Worm (Caenorhabditis elegans) whole organism, L3 larva: ENCODE data around the gene T12G3.4.

Source experiments
- R02D3.7 ChIP-seq: fragments of 150-350 bp; optimal IDR thresholded peaks from 2 replicates; lab custom pipeline; 2014; ENCODE audit warnings: missing biosample characterization, missing genetic modification characterization
- ceh-16 ChIP-seq: sonication (generic microtip); optimal IDR thresholded peaks from 2 replicates; lab custom pipeline; 2017; ENCODE audit warnings: missing biosample characterization, missing genetic modification characterization
- ceh-28 ChIP-seq: fragments of 150-350 bp; optimal IDR thresholded peaks from 2 replicates; lab custom pipeline; 2014; ENCODE audit warnings: missing biosample characterization, missing genetic modification reagents, missing genetic modification characterization
- ceh-82 ChIP-seq: fragments of 150-350 bp; optimal IDR thresholded peaks from 2 replicates; lab custom pipeline; 2014; ENCODE audit warnings: missing biosample characterization, missing genetic modification characterization
- ceh-9 ChIP-seq: sonication (generic microtip); optimal IDR thresholded peaks from 2 replicates; lab custom pipeline; 2018; ENCODE audit warnings: missing biosample characterization, missing genetic modification characterization
- daf-12 ChIP-seq: fragments of 150-350 bp; optimal IDR thresholded peaks from 2 replicates; lab custom pipeline; 2014; ENCODE audit warnings: missing biosample characterization, missing genetic modification reagents, missing genetic modification characterization
- egl-27 ChIP-seq: sonication (generic microtip); optimal IDR thresholded peaks from 4 replicates; lab custom pipeline; 2017; ENCODE audit warnings: missing biosample characterization, missing genetic modification reagents, missing genetic modification characterization
- egl-5 ChIP-seq: fragments of 150-350 bp; optimal IDR thresholded peaks from 2 replicates; lab custom pipeline; 2017; ENCODE audit warnings: missing biosample characterization, missing genetic modification reagents, missing genetic modification characterization, inconsistent platforms
- elt-2 ChIP-seq: sonication (generic microtip); optimal IDR thresholded peaks from 2 replicates; lab custom pipeline; 2016; ENCODE audit warnings: missing genetic modification reagents, mild to moderate bottlenecking, missing genetic modification characterization, missing compliant biosample characterization
- elt-3 ChIP-seq, 3 experiments: fragments of 150-350 bp in 1 of 3; sonication (generic microtip) in 2 of 3; optimal IDR thresholded peaks; 2 replicates in 2 of 3; 4 replicates in 1 of 3; lab custom pipeline; 2014 to 2017; ENCODE audit warnings: missing biosample characterization in 3 of 3, missing genetic modification characterization in 3 of 3
- fkh-10 ChIP-seq: sonication (generic microtip); optimal IDR thresholded peaks from 2 replicates; lab custom pipeline; 2017; ENCODE audit warnings: missing biosample characterization, missing genetic modification reagents, missing genetic modification characterization
- fos-1 ChIP-seq: fragments of 150-350 bp; optimal IDR thresholded peaks from 2 replicates; lab custom pipeline; 2014; ENCODE audit warnings: missing biosample characterization, missing genetic modification characterization
- hmg-11 ChIP-seq: sonication (generic microtip); optimal IDR thresholded peaks from 2 replicates; lab custom pipeline; 2016; ENCODE audit warnings: missing genetic modification characterization, missing compliant biosample characterization
- jun-1 ChIP-seq: fragments of 150-350 bp; optimal IDR thresholded peaks from 2 replicates; lab custom pipeline; 2014; ENCODE audit warnings: missing biosample characterization, missing genetic modification reagents, missing genetic modification characterization
- lin-15B ChIP-seq: fragments of 150-350 bp; optimal IDR thresholded peaks from 2 replicates; lab custom pipeline; 2014; ENCODE audit warnings: missing biosample characterization, missing genetic modification characterization
- lin-39 ChIP-seq: fragments of 150-350 bp; optimal IDR thresholded peaks from 2 replicates; lab custom pipeline; 2018; ENCODE audit warnings: missing biosample characterization, missing genetic modification reagents, missing genetic modification characterization
- mdl-1 ChIP-seq: fragments of 150-350 bp; optimal IDR thresholded peaks from 2 replicates; lab custom pipeline; 2014; ENCODE audit warnings: missing biosample characterization, missing genetic modification characterization
- nfya-1 ChIP-seq: sonication (generic microtip); optimal IDR thresholded peaks from 2 replicates; lab custom pipeline; 2017; ENCODE audit warnings: missing genetic modification characterization, mild to moderate bottlenecking, missing compliant biosample characterization, antibody characterized with exemption, moderate library complexity; ENCODE audit not compliant: insufficient read depth
- nhr-11 ChIP-seq: fragments of 150-350 bp; optimal IDR thresholded peaks from 2 replicates; lab custom pipeline; 2014; ENCODE audit warnings: missing biosample characterization, missing genetic modification characterization
- nhr-12 ChIP-seq: fragments of 150-350 bp; optimal IDR thresholded peaks from 2 replicates; lab custom pipeline; 2014; ENCODE audit warnings: missing biosample characterization, missing genetic modification characterization
- nhr-23 ChIP-seq: fragments of 150-350 bp; optimal IDR thresholded peaks from 2 replicates; lab custom pipeline; 2014; ENCODE audit warnings: missing biosample characterization, missing genetic modification reagents, missing genetic modification characterization
- nhr-25 ChIP-seq: sonication (generic microtip); optimal IDR thresholded peaks from 2 replicates; lab custom pipeline; 2017; ENCODE audit warnings: missing biosample characterization, missing genetic modification characterization
- nhr-28 ChIP-seq: fragments of 150-350 bp; optimal IDR thresholded peaks from 2 replicates; lab custom pipeline; 2014; ENCODE audit warnings: missing biosample characterization, missing genetic modification characterization
- nhr-77 ChIP-seq: fragments of 150-350 bp; optimal IDR thresholded peaks from 2 replicates; lab custom pipeline; 2014; ENCODE audit warnings: missing biosample characterization, missing genetic modification characterization
- pha-4 ChIP-seq: fragments of 150-350 bp; optimal IDR thresholded peaks from 2 replicates; lab custom pipeline; 2014; ENCODE audit warnings: missing biosample characterization, missing genetic modification reagents, missing genetic modification characterization
- pqm-1 ChIP-seq: fragments of 150-350 bp; optimal IDR thresholded peaks from 2 replicates; lab custom pipeline; 2017; ENCODE audit warnings: missing biosample characterization, missing genetic modification characterization, inconsistent platforms
- sea-2 ChIP-seq: fragments of 150-350 bp; sonication (generic microtip); optimal IDR thresholded peaks from 4 replicates; lab custom pipeline; 2014; ENCODE audit warnings: missing biosample characterization, missing genetic modification reagents, missing genetic modification characterization
- skn-1 ChIP-seq: fragments of 150-350 bp; optimal IDR thresholded peaks from 2 replicates; lab custom pipeline; 2014; ENCODE audit warnings: missing biosample characterization, missing genetic modification characterization
- snpc-4 ChIP-seq: fragments of 150-350 bp; optimal IDR thresholded peaks from 2 replicates; lab custom pipeline; 2014; ENCODE audit warnings: missing biosample characterization, missing genetic modification characterization
- tbx-2 ChIP-seq: sonication (generic microtip); optimal IDR thresholded peaks from 2 replicates; lab custom pipeline; 2016; ENCODE audit warnings: mild to moderate bottlenecking, missing genetic modification characterization, missing compliant biosample characterization
- unc-39 ChIP-seq: sonication (generic microtip); optimal IDR thresholded peaks from 4 replicates; lab custom pipeline; 2017; ENCODE audit warnings: missing biosample characterization, missing genetic modification characterization
- unc-62 ChIP-seq: fragments of 150-350 bp; sonication (generic microtip); optimal IDR thresholded peaks from 4 replicates; lab custom pipeline; 2014; ENCODE audit warnings: missing biosample characterization, missing genetic modification reagents, missing genetic modification characterization
- zag-1 ChIP-seq: fragments of 150-350 bp; optimal IDR thresholded peaks from 2 replicates; lab custom pipeline; 2014; ENCODE audit warnings: missing biosample characterization, missing genetic modification characterization
- ztf-4 ChIP-seq: fragments of 150-350 bp; optimal IDR thresholded peaks from 2 replicates; lab custom pipeline; 2014; ENCODE audit warnings: missing biosample characterization, missing genetic modification characterization

T12G3.4 gene

DNA sequence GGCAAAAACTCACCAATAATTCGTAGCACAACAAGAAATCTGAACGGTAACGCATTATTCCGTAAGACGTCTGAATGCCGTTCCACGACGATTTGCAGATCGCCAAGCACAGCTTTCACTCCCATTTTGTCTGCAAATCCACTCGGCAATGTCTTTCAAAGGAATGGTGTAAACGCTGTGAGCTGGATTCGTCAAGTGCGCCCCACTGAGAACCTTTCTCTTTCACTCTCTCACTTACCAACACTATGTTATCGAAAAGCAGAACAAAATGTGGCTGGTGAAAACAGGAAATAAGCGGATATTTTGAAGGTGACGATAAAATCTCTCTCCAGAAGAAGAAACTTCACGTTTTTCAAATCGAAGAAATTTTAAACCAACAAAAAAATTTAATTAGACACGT is 40.8 kb downstream of the T12G3.4 start:
- TF ChIP-seq elt-2 (tag; lab: Kevin White, UChicago) (no peak), egl-5 (tag; lab: Kevin White, UChicago) (peak; percentile 26), snpc-4 (peak; percentile 24), ceh-9 (no peak), nfya-1 (tag; lab: Kevin White, UChicago) (peak; percentile 61), nhr-23 (tag; lab: Kevin White, UChicago) (no peak), egl-27 (tag; lab: Kevin White, UChicago) (no peak), pha-4 (tag; lab: Kevin White, UChicago) (peak; percentile 69), nhr-25 (tag; lab: Kevin White, UChicago) (peak; percentile 65), sea-2 (GFP tag; lab: Kevin White, UChicago) (no peak), zag-1 (tag; lab: Kevin White, UChicago) (no peak), ceh-16 (tag; lab: Kevin White, UChicago) (no peak), mdl-1 (tag; lab: Kevin White, UChicago) (no peak), lin-15B (tag; lab: Kevin White, UChicago) (peak; percentile 81), nhr-77 (tag; lab: Kevin White, UChicago) (no peak), lin-39 (peak; percentile 35), fkh-10 (GFP tag; lab: Kevin White, UChicago) (no peak), skn-1 (tag; lab: Kevin White, UChicago) (peak; percentile 31), pqm-1 (tag; lab: Kevin White, UChicago) (no peak), nhr-28 (no peak), ceh-28 (tag; lab: Kevin White, UChicago) (no peak)

DNA sequence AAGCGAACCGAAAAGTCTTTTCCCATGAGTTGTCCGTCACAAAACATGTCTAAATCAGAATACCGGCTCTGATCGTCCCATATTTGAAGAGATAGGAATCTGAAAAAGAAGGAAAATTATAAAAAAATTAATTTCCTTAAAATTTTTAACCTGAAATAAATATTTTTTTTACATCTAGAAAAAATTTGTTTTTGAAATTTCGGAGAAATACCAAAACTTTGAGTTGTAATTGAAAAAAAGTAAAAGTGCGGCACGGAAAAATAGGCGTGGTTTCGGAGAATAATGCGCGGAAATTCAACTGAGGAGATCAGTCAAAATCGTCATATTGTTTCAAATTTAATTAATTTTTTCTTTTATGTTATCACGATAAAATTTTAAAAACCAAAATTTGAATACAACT is 41.5 kb downstream of the T12G3.4 start, which contains the start of gene F11A10.6:
F11A10.6 (minus strand) TSS at position 101 of the 400 bp plus-strand sequence.
- no peak for TF ChIP-seq ztf-4
- no peak for TF ChIP-seq elt-3 (tag; optimal IDR thresholded peaks at IDR 0.05; lab: Kevin White, UChicago)
- no peak for TF ChIP-seq fos-1 (tag; lab: Kevin White, UChicago)
- no peak for TF ChIP-seq elt-2 (tag; lab: Kevin White, UChicago)
- TF ChIP-seq lin-39, result no peak
- TF ChIP-seq nhr-12 (tag; lab: Kevin White, UChicago), result no peak
- no peak for TF ChIP-seq jun-1 (tag; lab: Kevin White, UChicago)
- TF ChIP-seq, all 47 proteins: peak for 0

DNA sequence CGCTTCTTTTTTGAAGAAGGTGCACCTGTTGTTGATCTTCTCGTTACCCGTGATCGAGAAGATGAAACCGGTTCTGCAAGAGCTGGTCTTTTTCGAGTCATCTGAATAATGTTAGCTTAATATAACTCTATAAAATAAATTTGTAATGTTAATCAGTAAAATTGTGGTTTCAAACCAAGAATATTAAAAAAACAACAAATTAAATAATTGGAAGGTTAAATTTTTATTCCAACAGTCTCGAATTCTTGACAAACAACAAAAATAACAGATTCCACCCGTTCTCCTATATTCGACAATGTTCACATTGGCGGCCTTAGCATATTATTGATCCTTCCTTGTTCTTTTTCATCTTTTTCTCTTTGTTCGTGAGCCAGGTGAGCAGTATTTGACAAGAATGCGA is 44.1 kb downstream of the T12G3.4 start, which contains the start of gene mig-32:
mig-32 (minus strand) TSS at position 101 of the 400 bp plus-strand sequence.
- TF ChIP-seq ztf-4, result no peak
- TF ChIP-seq mdl-1 (tag; lab: Kevin White, UChicago), result no peak
- TF ChIP-seq, all 47 proteins: peak for 0

DNA sequence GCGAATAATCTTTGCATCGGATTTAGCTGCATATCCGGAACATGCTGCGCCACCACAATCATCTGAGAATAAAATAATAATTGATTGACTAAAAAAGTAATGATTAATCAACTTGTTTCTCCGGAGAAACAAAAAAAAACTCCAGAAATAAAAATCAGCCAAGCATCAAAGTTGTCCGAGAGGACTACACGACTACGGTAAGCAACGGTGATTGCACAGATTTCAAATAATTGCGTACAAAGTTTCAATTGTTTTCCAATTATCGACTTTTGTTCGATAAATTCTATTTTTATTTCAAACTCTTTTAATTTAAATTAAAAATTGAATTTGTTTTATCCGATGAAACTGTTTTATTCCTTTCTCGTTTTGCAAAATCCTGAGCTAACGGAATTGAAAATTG is 45.3 kb downstream of the T12G3.4 start, which contains the start of gene cpsf-4:
cpsf-4 (minus strand) TSS at position 62 of the 400 bp plus-strand sequence.
- TF ChIP-seq hmg-11 (no peak), nhr-11 (tag; lab: Kevin White, UChicago) (no peak), ceh-9 (no peak), unc-39 (tag; lab: Kevin White, UChicago) (no peak), snpc-4 (no peak), lin-15B (tag; lab: Kevin White, UChicago) (no peak), skn-1 (tag; lab: Kevin White, UChicago) (no peak), ceh-82 (tag; lab: Kevin White, UChicago) (no peak), ceh-28 (tag; lab: Kevin White, UChicago) (no peak), daf-12 (tag; lab: Kevin White, UChicago) (no peak), fkh-10 (GFP tag; lab: Kevin White, UChicago) (no peak), jun-1 (tag; lab: Kevin White, UChicago) (no peak), elt-3 (tag; optimal IDR thresholded peaks at IDR 0.05; lab: Kevin White, UChicago) (no peak), R02D3.7 (tag; lab: Kevin White, UChicago) (no peak), elt-2 (tag; lab: Kevin White, UChicago) (no peak), egl-5 (tag; lab: Kevin White, UChicago) (no peak), nhr-77 (tag; lab: Kevin White, UChicago) (no peak), unc-62 (GFP tag; lab: Kevin White, UChicago) (no peak), pqm-1 (tag; lab: Kevin White, UChicago) (no peak), tbx-2 (no peak)
